Worm (Caenorhabditis elegans) whole organism, early embryonic: ENCODE results near the gene srx-133.

Source experiments
- aly-1 ChIP-seq: sonication (generic microtip); optimal IDR thresholded peaks from 2 replicates; lab custom pipeline; 2016; ENCODE audit warnings: missing genetic modification characterization, missing compliant biosample characterization
- ama-1 ChIP-seq: fragments of 150-350 bp; optimal IDR thresholded peaks from 2 replicates; lab custom pipeline; 2014
- ets-7 ChIP-seq: sonication (generic microtip); optimal IDR thresholded peaks from 2 replicates; lab custom pipeline; 2016; ENCODE audit warnings: missing genotype, missing genetic modification characterization, missing compliant biosample characterization
- flt-1 ChIP-seq: fragments of 200-800 bp; sonication (Bioruptor generic); IDR thresholded peaks from 2 replicates; pipeline ENCODE4 v1.3.6; 2022; ENCODE audit warnings: missing genetic modification characterization, missing compliant biosample characterization
- hmbx-1 ChIP-seq: sonication (generic microtip); optimal IDR thresholded peaks from 2 replicates; lab custom pipeline; 2016; ENCODE audit warnings: mild to moderate bottlenecking, missing genetic modification characterization, missing compliant biosample characterization
- hmg-4 ChIP-seq: fragments of 200-800 bp; sonication (Bioruptor generic); optimal IDR thresholded peaks from 2 replicates; lab custom pipeline; 2018; ENCODE audit warnings: mild to moderate bottlenecking, missing genetic modification characterization, missing compliant biosample characterization
- hnd-1 ChIP-seq: sonication (generic microtip); optimal IDR thresholded peaks from 2 replicates; lab custom pipeline; 2016; ENCODE audit warnings: missing genetic modification characterization, missing compliant biosample characterization
- scrt-1 ChIP-seq: fragments of 200-800 bp; sonication (Bioruptor generic); IDR thresholded peaks from 2 replicates; pipeline ENCODE4 v1.3.6; 2022; ENCODE audit warnings: missing genetic modification characterization, missing compliant biosample characterization
- tra-4 ChIP-seq: sonication (generic microtip); optimal IDR thresholded peaks from 2 replicates; lab custom pipeline; 2017; ENCODE audit warnings: missing genetic modification characterization, missing compliant biosample characterization

- no peak for TF ChIP-seq scrt-1 (GFP tag; lab: Robert Waterston, UW)
- TF ChIP-seq tra-4 (tag; lab: Kevin White, UChicago) = no peak
- TF ChIP-seq ets-7 = no peak
- no peak for TF ChIP-seq ama-1 (lab: Kevin White, UChicago)
- TF ChIP-seq hmg-4 (GFP tag; lab: Kevin White, UChicago) = no peak
- TF ChIP-seq hmbx-1 (tag; lab: Kevin White, UChicago) = no peak
- no peak for TF ChIP-seq aly-1 (tag; lab: Kevin White, UChicago)
- TF ChIP-seq flt-1 (GFP tag; lab: Robert Waterston, UW) = no peak
- TF ChIP-seq hnd-1 = no peak
These were observed 38.9 kb downstream of the srx-133 start, which contains the start of gene srsx-19 for ce11 chrV:13887358-13887757.
